Fruit fly (Drosophila melanogaster): ENCODE results near the gene Slimp.
A peak's percentile ranks its signal among the peaks of the same experiment; 100 is the strongest.

Slimp gene

dm6 chr3R:24101437-24101836 lies 47.3 kb downstream of the Slimp start:
- TF ChIP-seq fkh (GFP tag; optimal IDR thresholded peaks at IDR 0.05) (no peak), CG1621 (tag; optimal IDR thresholded peaks at IDR 0.05) (no peak), CG11762 (GFP tag; optimal IDR thresholded peaks at IDR 0.05; ENCODE audit: insufficient read depth) (no peak), Ets21C (GFP tag; optimal IDR thresholded peaks at IDR 0.05) (no peak), pdm3 (GFP tag; optimal IDR thresholded peaks at IDR 0.05) (no peak), Eip75B (GFP tag; optimal IDR thresholded peaks at IDR 0.05) (no peak), salr (GFP tag; optimal IDR thresholded peaks at IDR 0.05) (no peak), CG16779 (tag; optimal IDR thresholded peaks at IDR 0.05) (no peak), CG10669 (GFP tag; optimal IDR thresholded peaks at IDR 0.05) (no peak), topi (GFP tag; optimal IDR thresholded peaks at IDR 0.05) (no peak), net (GFP tag; optimal IDR thresholded peaks at IDR 0.05) (no peak), dsx (GFP tag; optimal IDR thresholded peaks at IDR 0.05; ENCODE audit: poor library complexity, severe bottlenecking) (no peak)

dm6 chr3R:24100717-24101116 lies 48.0 kb downstream of the Slimp start:
- TF ChIP-seq CG8632 (GFP tag; optimal IDR thresholded peaks at IDR 0.05), result no peak
- TF ChIP-seq fd59A (GFP tag; optimal IDR thresholded peaks at IDR 0.05), result no peak
- no peak for TF ChIP-seq CG11294 (GFP tag; IDR thresholded peaks at IDR 0.05)
- no peak for TF ChIP-seq CG10669 (GFP tag; optimal IDR thresholded peaks at IDR 0.05)
- TF ChIP-seq Hr4 (GFP tag; optimal IDR thresholded peaks at IDR 0.05), result peak; percentile 26
- no peak for TF ChIP-seq CG11902 (GFP tag; optimal IDR thresholded peaks at IDR 0.05)
- no peak for TF ChIP-seq Eip93F (GFP tag; optimal IDR thresholded peaks at IDR 0.05)
- 0 out of 3 replicates have a peak, but pooled peaks have one; percentile 17 for TF ChIP-seq CG8119 (GFP tag; IDR thresholded peaks at IDR 0.05)
- no peak for TF ChIP-seq CG6792 (GFP tag; optimal IDR thresholded peaks at IDR 0.05)
- peak; percentile 5 for TF ChIP-seq pdm3 (GFP tag; optimal IDR thresholded peaks at IDR 0.05)
- TF ChIP-seq CG32006 (GFP tag; optimal IDR thresholded peaks at IDR 0.05), result peak; percentile 17
- TF ChIP-seq eg (GFP tag; IDR thresholded peaks at IDR 0.05), result 0 out of 3 replicates have a peak, but pooled peaks have one; percentile 15
- TF ChIP-seq CG7368 (GFP tag; optimal IDR thresholded peaks at IDR 0.05), result no peak

dm6 chr3R:24099039-24100026 lies 49.4 kb downstream of the Slimp start:
- TF ChIP-seq Sox14 (GFP tag; optimal IDR thresholded peaks at IDR 0.05) (peak; percentile 89), CG11294 (GFP tag; IDR thresholded peaks at IDR 0.05) (peak; percentile 57; the same call in 1 of the 2 replicates), CG11902 (GFP tag; optimal IDR thresholded peaks at IDR 0.05) (peak; percentile 41), Met (GFP tag; optimal IDR thresholded peaks at IDR 0.05) (peak; percentile 74), Hr39 (GFP tag; optimal IDR thresholded peaks at IDR 0.05) (peak; percentile 87), CG32006 (GFP tag; optimal IDR thresholded peaks at IDR 0.05) (peak; percentile 72), topi (GFP tag; optimal IDR thresholded peaks at IDR 0.05) (peak; percentile 80), CG10669 (GFP tag; optimal IDR thresholded peaks at IDR 0.05) (peak; percentile 48), CG8632 (GFP tag; optimal IDR thresholded peaks at IDR 0.05) (peak; percentile 39), Smox (GFP tag; optimal IDR thresholded peaks at IDR 0.05) (no peak), Hr38 (GFP tag; optimal IDR thresholded peaks at IDR 0.05) (no peak), Lpt (GFP tag; optimal IDR thresholded peaks at IDR 0.05) (peak; percentile 67), esn (GFP tag; optimal IDR thresholded peaks at IDR 0.05) (peak; percentile 76), eg (GFP tag; IDR thresholded peaks at IDR 0.05) (peak; percentile 72), ss (GFP tag; optimal IDR thresholded peaks at IDR 0.05) (peak in 1 of 2 experiments; percentile 21), dsx (GFP tag; optimal IDR thresholded peaks at IDR 0.05; ENCODE audit: poor library complexity, severe bottlenecking) (peak; percentile 25), CG6854 (GFP tag; optimal IDR thresholded peaks at IDR 0.05) (no peak), lz (GFP tag; optimal IDR thresholded peaks at IDR 0.05) (peak; percentile 67), CG16779 (tag; optimal IDR thresholded peaks at IDR 0.05) (no peak), Hr4 (GFP tag; optimal IDR thresholded peaks at IDR 0.05) (peak; percentile 68), OdsH (GFP tag; optimal IDR thresholded peaks at IDR 0.05) (peak; percentile 71), spab (GFP tag; optimal IDR thresholded peaks at IDR 0.05) (peak; percentile 8), Sox15 (GFP tag; optimal IDR thresholded peaks at IDR 0.05) (peak; percentile 32), Blimp-1 (GFP tag; optimal IDR thresholded peaks at IDR 0.05) (peak; percentile 4), CG11762 (GFP tag; optimal IDR thresholded peaks at IDR 0.05; ENCODE audit: insufficient read depth) (peak; percentile 31), CG6808 (GFP tag; optimal IDR thresholded peaks at IDR 0.05) (peak; percentile 18), CG4318 (GFP tag; optimal IDR thresholded peaks at IDR 0.05) (peak; percentile 36), CG6276 (GFP tag; optimal IDR thresholded peaks at IDR 0.05) (peak; percentile 43), fd85E (GFP tag; optimal IDR thresholded peaks at IDR 0.05) (peak; percentile 34), CG1621 (tag; optimal IDR thresholded peaks at IDR 0.05) (no peak), svp (GFP tag) (peak; percentile 86), CG6792 (GFP tag; optimal IDR thresholded peaks at IDR 0.05) (peak; percentile 41), CG3919 (GFP tag; optimal IDR thresholded peaks at IDR 0.05) (peak; percentile 72)

Data from whole organism, prepupa.